Worm (Caenorhabditis elegans): ENCODE measurements around the gene C04E6.4.

Gene C04E6.4

ce11 chrV:5922236-5922635 is 15.0 kb downstream of the C04E6.4 start, which contains the start of gene srsx-18:
srsx-18 (plus strand) TSS chrV:5922536.
- no peak for TF ChIP-seq zip-8 (tag; optimal IDR thresholded peaks at IDR 0.05)
- TF ChIP-seq tbx-8 (GFP tag; optimal IDR thresholded peaks at IDR 0.05): no peak
- TF ChIP-seq ceh-83 (GFP tag; optimal IDR thresholded peaks at IDR 0.05): no peak
- TF ChIP-seq snpc-4 (tag; optimal IDR thresholded peaks at IDR 0.05): no peak
- no peak for TF ChIP-seq hlh-1 (tag; optimal IDR thresholded peaks at IDR 0.05)
- no peak for TF ChIP-seq blmp-1 (tag; optimal IDR thresholded peaks at IDR 0.05)
- no peak for TF ChIP-seq nhr-237 (tag; optimal IDR thresholded peaks at IDR 0.05)
- no peak for TF ChIP-seq lin-32 (GFP tag; optimal IDR thresholded peaks at IDR 0.05)
- TF ChIP-seq bed-3 (GFP tag; optimal IDR thresholded peaks at IDR 0.05): no peak
- TF ChIP-seq nhr-12 (tag; optimal IDR thresholded peaks at IDR 0.05): no peak
- no peak for TF ChIP-seq drap-1 (GFP tag; optimal IDR thresholded peaks at IDR 0.05)
- no peak for TF ChIP-seq flh-1 (GFP tag; optimal IDR thresholded peaks at IDR 0.05)
- no peak for TF ChIP-seq nhr-2 (tag; optimal IDR thresholded peaks at IDR 0.05)
- no peak for TF ChIP-seq sem-2 (GFP tag; optimal IDR thresholded peaks at IDR 0.05)
- TF ChIP-seq ceh-39 (tag; optimal IDR thresholded peaks at IDR 0.05): no peak
- no peak for TF ChIP-seq lsy-2 (tag; optimal IDR thresholded peaks at IDR 0.05)

ce11 chrV:5927347-5927746 is 20.2 kb downstream of the C04E6.4 start, which contains the start of gene srsx-17:
srsx-17 (plus strand) TSS chrV:5927647.
- TF ChIP-seq unc-120 (tag; optimal IDR thresholded peaks at IDR 0.05; ENCODE audit: poor library complexity, severe bottlenecking) (no peak), sem-2 (GFP tag; optimal IDR thresholded peaks at IDR 0.05) (no peak), nhr-2 (tag; optimal IDR thresholded peaks at IDR 0.05) (no peak), nhr-237 (tag; optimal IDR thresholded peaks at IDR 0.05) (no peak), lsy-2 (tag; optimal IDR thresholded peaks at IDR 0.05) (no peak)

ce11 chrV:5928006-5928405 is 20.8 kb downstream of the C04E6.4 start:
- TF ChIP-seq lin-32 (GFP tag; optimal IDR thresholded peaks at IDR 0.05): no peak
- TF ChIP-seq mls-2 (tag; optimal IDR thresholded peaks at IDR 0.05): no peak
- no peak for TF ChIP-seq ces-1 (GFP tag; optimal IDR thresholded peaks at IDR 0.05)
- TF ChIP-seq blmp-1 (tag; optimal IDR thresholded peaks at IDR 0.05): no peak
- TF ChIP-seq sptf-1 (tag; optimal IDR thresholded peaks at IDR 0.05): no peak
- no peak for TF ChIP-seq ztf-11 (tag; optimal IDR thresholded peaks at IDR 0.05)
- TF ChIP-seq elt-1 (tag; optimal IDR thresholded peaks at IDR 0.05; ENCODE audit: borderline replicate concordance, insufficient read depth): no peak
- no peak for TF ChIP-seq tbx-8 (GFP tag; optimal IDR thresholded peaks at IDR 0.05)
- TF ChIP-seq ham-2 (GFP tag; optimal IDR thresholded peaks at IDR 0.05): no peak
- TF ChIP-seq zip-8 (tag; optimal IDR thresholded peaks at IDR 0.05): no peak
- TF ChIP-seq unc-39 (tag; optimal IDR thresholded peaks at IDR 0.05): no peak
- TF ChIP-seq bed-3 (GFP tag; optimal IDR thresholded peaks at IDR 0.05): no peak
- TF ChIP-seq unc-120 (tag; optimal IDR thresholded peaks at IDR 0.05; ENCODE audit: poor library complexity, severe bottlenecking): no peak
- no peak for TF ChIP-seq nhr-2 (tag; optimal IDR thresholded peaks at IDR 0.05)
- TF ChIP-seq nhr-76 (tag; optimal IDR thresholded peaks at IDR 0.05): no peak
- no peak for TF ChIP-seq ceh-83 (GFP tag; optimal IDR thresholded peaks at IDR 0.05)
- TF ChIP-seq mab-5 (tag; optimal IDR thresholded peaks at IDR 0.05): no peak
- TF ChIP-seq M03D4.4 (tag; optimal IDR thresholded peaks at IDR 0.05): no peak
- no peak for TF ChIP-seq nhr-12 (tag; optimal IDR thresholded peaks at IDR 0.05)

ce11 chrV:5930588-5930987 is 23.4 kb downstream of the C04E6.4 start, which contains the start of gene galt-1:
galt-1 (plus strand) TSS chrV:5930905.
- TF ChIP-seq nhr-12 (tag; optimal IDR thresholded peaks at IDR 0.05) (no peak), ceh-83 (GFP tag; optimal IDR thresholded peaks at IDR 0.05) (no peak), mep-1 (tag; optimal IDR thresholded peaks at IDR 0.05) (no peak), flh-1 (GFP tag; optimal IDR thresholded peaks at IDR 0.05) (no peak), ztf-11 (tag; optimal IDR thresholded peaks at IDR 0.05) (no peak), pha-4 (tag; optimal IDR thresholded peaks at IDR 0.05) (no peak), sptf-1 (tag; optimal IDR thresholded peaks at IDR 0.05) (no peak)

- TF ChIP-seq nhr-2 (tag; optimal IDR thresholded peaks at IDR 0.05) (no peak), drap-1 (GFP tag; optimal IDR thresholded peaks at IDR 0.05) (no peak), elt-1 (tag; optimal IDR thresholded peaks at IDR 0.05; ENCODE audit: borderline replicate concordance, insufficient read depth) (no peak), lsy-2 (tag; optimal IDR thresholded peaks at IDR 0.05) (no peak), pha-4 (tag; optimal IDR thresholded peaks at IDR 0.05) (no peak), bed-3 (GFP tag; optimal IDR thresholded peaks at IDR 0.05) (no peak), mls-2 (tag; optimal IDR thresholded peaks at IDR 0.05) (no peak), lin-32 (GFP tag; optimal IDR thresholded peaks at IDR 0.05) (no peak), nhr-76 (tag; optimal IDR thresholded peaks at IDR 0.05) (no peak), unc-39 (tag; optimal IDR thresholded peaks at IDR 0.05) (no peak), hlh-1 (tag; optimal IDR thresholded peaks at IDR 0.05) (no peak), snpc-4 (tag; optimal IDR thresholded peaks at IDR 0.05) (no peak), ces-1 (GFP tag; optimal IDR thresholded peaks at IDR 0.05) (no peak), sptf-1 (tag; optimal IDR thresholded peaks at IDR 0.05) (no peak), elt-3 (tag; optimal IDR thresholded peaks at IDR 0.05) (no peak)
Observed at ce11 chrV:5936691-5937090, 29.5 kb downstream of the C04E6.4 start, which contains the start of the genes M03F8.5 and M03F8.7. M03F8.5 (minus strand) TSS chrV:5936791. M03F8.7 (plus strand) TSS chrV:5936939.

Measured in whole organism, mixed stage, embryonic.